Fruit fly (Drosophila melanogaster) whole organism, embryonic: ENCODE measurements around the gene RpS2.

ENCODE experiments used
- ATbp ChIP-seq: fragments of 200-800 bp; sonication (Bioruptor generic); optimal IDR thresholded peaks from 2 replicates; lab custom pipeline; 2017; ENCODE audit warnings: missing biosample characterization, mild to moderate bottlenecking, missing genetic modification characterization, missing genetic modification reagents
- Antp ChIP-seq: fragments of 200-800 bp; sonication (Bioruptor generic); optimal IDR thresholded peaks from 3 replicates; lab custom pipeline; 2016; ENCODE audit warnings: missing biosample characterization, missing genetic modification characterization
- Asciz ChIP-seq: fragments of 200-800 bp; sonication (Bioruptor generic); optimal IDR thresholded peaks from 2 replicates; lab custom pipeline; 2017; ENCODE audit warnings: missing biosample characterization, mild to moderate bottlenecking, missing genetic modification characterization, missing genetic modification reagents
- Bteb2 ChIP-seq: fragments of 200-800 bp; sonication (Bioruptor generic); optimal IDR thresholded peaks from 2 replicates; lab custom pipeline; 2016; ENCODE audit warnings: missing biosample characterization, missing genetic modification characterization
- CG10431 ChIP-seq: fragments of 200-800 bp; sonication (Bioruptor generic); optimal IDR thresholded peaks from 3 replicates; lab custom pipeline; 2018; ENCODE audit warnings: missing biosample characterization, mild to moderate bottlenecking, missing genetic modification characterization
- CG11247 ChIP-seq: fragments of 200-800 bp; sonication (Bioruptor generic); IDR thresholded peaks from 2 replicates; pipeline ENCODE4 v1.3.6; 2022; ENCODE audit warnings: missing biosample characterization, missing genetic modification characterization
- CG11456 ChIP-seq: fragments of 200-800 bp; sonication (Bioruptor generic); IDR thresholded peaks from 3 replicates; pipeline ENCODE4 v1.3.6; 2022; ENCODE audit warnings: missing biosample characterization, missing genetic modification characterization
- CG12299 ChIP-seq: fragments of 200-800 bp; sonication (Bioruptor generic); optimal IDR thresholded peaks from 2 replicates; lab custom pipeline; 2018; ENCODE audit warnings: missing biosample characterization, mild to moderate bottlenecking, missing genetic modification characterization
- CG13624 ChIP-seq: fragments of 200-800 bp; sonication (Bioruptor generic); optimal IDR thresholded peaks from 2 replicates; lab custom pipeline; 2016; ENCODE audit warnings: missing biosample characterization, missing genetic modification characterization
- CG13894 ChIP-seq: fragments of 200-800 bp; sonication (Bioruptor generic); optimal IDR thresholded peaks from 3 replicates; lab custom pipeline; 2018; ENCODE audit warnings: missing biosample characterization, mild to moderate bottlenecking, missing genetic modification characterization, moderate library complexity
- CG14441 ChIP-seq: fragments of 200-800 bp; sonication (Bioruptor generic); IDR thresholded peaks from 2 replicates; pipeline ENCODE4 v1.3.6; 2022; ENCODE audit warnings: missing biosample characterization, missing genetic modification characterization
- CG17912 ChIP-seq: fragments of 200-800 bp; sonication (Bioruptor generic); optimal IDR thresholded peaks from 2 replicates; lab custom pipeline; 2018; ENCODE audit warnings: missing biosample characterization, mild to moderate bottlenecking, missing genetic modification characterization
- CG2116 ChIP-seq: fragments of 200-800 bp; sonication (Bioruptor generic); optimal IDR thresholded peaks from 3 replicates; lab custom pipeline; 2018; ENCODE audit warnings: missing biosample characterization, mild to moderate bottlenecking, missing genetic modification characterization
- CG2202 ChIP-seq: fragments of 200-800 bp; sonication (Bioruptor generic); optimal IDR thresholded peaks from 2 replicates; lab custom pipeline; 2018; ENCODE audit warnings: missing biosample characterization, mild to moderate bottlenecking, missing genetic modification characterization
- CG32532 ChIP-seq: fragments of 200-800 bp; sonication (Bioruptor generic); IDR thresholded peaks from 2 replicates; pipeline ENCODE4 v1.3.6; 2022; ENCODE audit warnings: missing biosample characterization, missing genetic modification characterization
- CG3407 ChIP-seq: fragments of 200-800 bp; sonication (Bioruptor generic); optimal IDR thresholded peaks from 2 replicates; lab custom pipeline; 2018; ENCODE audit warnings: missing biosample characterization, mild to moderate bottlenecking, missing genetic modification characterization
- CG34224 ChIP-seq: fragments of 200-800 bp; sonication (Bioruptor generic); IDR thresholded peaks from 3 replicates; pipeline ENCODE4 v1.3.6; 2022; ENCODE audit warnings: missing biosample characterization, missing genetic modification characterization; ENCODE audit not compliant: partially characterized antibody
- CG4730 ChIP-seq: fragments of 200-800 bp; sonication (Bioruptor generic); IDR thresholded peaks from 2 replicates; pipeline ENCODE4 v1.3.6; 2022; ENCODE audit warnings: missing biosample characterization, missing genetic modification characterization
- CG7786 ChIP-seq: fragments of 200-800 bp; sonication (Bioruptor generic); optimal IDR thresholded peaks from 2 replicates; lab custom pipeline; 2016; ENCODE audit warnings: missing biosample characterization, missing genetic modification characterization
- CG7839 ChIP-seq: fragments of 200-800 bp; sonication (Bioruptor generic); optimal IDR thresholded peaks from 3 replicates; lab custom pipeline; 2018; ENCODE audit warnings: missing biosample characterization, mild to moderate bottlenecking, missing genetic modification characterization, moderate library complexity
- CHES-1-like ChIP-seq: fragments of 200-800 bp; sonication (Bioruptor generic); optimal IDR thresholded peaks from 2 replicates; lab custom pipeline; 2016; ENCODE audit warnings: missing biosample characterization, missing genetic modification characterization
- CoRest ChIP-seq: fragments of 200-800 bp; sonication (Bioruptor generic); optimal IDR thresholded peaks from 3 replicates; lab custom pipeline; 2018; ENCODE audit warnings: missing biosample characterization, mild to moderate bottlenecking, missing genetic modification characterization, moderate library complexity
- Dll ChIP-seq: fragments of 200-800 bp; sonication (Bioruptor generic); IDR thresholded peaks from 4 replicates; pipeline ENCODE4 v1.3.6; 2022; ENCODE audit warnings: missing biosample characterization, missing genetic modification characterization; ENCODE audit not compliant: partially characterized antibody
- Drgx ChIP-seq: fragments of 200-800 bp; sonication (Bioruptor generic); IDR thresholded peaks from 2 replicates; pipeline ENCODE4 v1.3.6; 2022; ENCODE audit warnings: missing biosample characterization, missing genetic modification characterization
- Ets65A ChIP-seq: fragments of 200-800 bp; sonication (Bioruptor generic); peaks from one replicate; lab custom pipeline; 2016; ENCODE audit warnings: missing biosample characterization, missing genetic modification characterization
- Gsc ChIP-seq: fragments of 200-800 bp; sonication (Bioruptor generic); IDR thresholded peaks from 2 replicates; pipeline ENCODE4 v1.3.6; 2022; ENCODE audit warnings: missing biosample characterization, missing genetic modification characterization
- HLH3B ChIP-seq: fragments of 200-800 bp; sonication (Bioruptor generic); IDR thresholded peaks from 2 replicates; pipeline ENCODE4 v1.3.6; 2022; ENCODE audit warnings: missing biosample characterization, missing genetic modification characterization
- Mes4 ChIP-seq: fragments of 200-800 bp; sonication (Bioruptor generic); optimal IDR thresholded peaks from 2 replicates; lab custom pipeline; 2016; ENCODE audit warnings: missing biosample characterization, missing genetic modification characterization
- Optix ChIP-seq: fragments of 200-800 bp; sonication (Bioruptor generic); IDR thresholded peaks from 3 replicates; pipeline ENCODE4 v1.3.6; 2022; ENCODE audit warnings: missing biosample characterization, missing genetic modification characterization
- Ptx1 ChIP-seq: fragments of 200-800 bp; sonication (Bioruptor generic); IDR thresholded peaks from 2 replicates; pipeline ENCODE4 v1.3.6; 2022; ENCODE audit warnings: missing biosample characterization, missing genetic modification characterization
- Rfx ChIP-seq: fragments of 200-800 bp; sonication (Bioruptor generic); IDR thresholded peaks from 2 replicates; pipeline ENCODE4 v1.3.6; 2022; ENCODE audit warnings: missing biosample characterization, missing genetic modification characterization
- Scr ChIP-seq: fragments of 200-800 bp; sonication (Bioruptor generic); IDR thresholded peaks from 2 replicates; pipeline ENCODE4 v1.3.6; 2022; ENCODE audit warnings: missing biosample characterization, missing genetic modification characterization; ENCODE audit not compliant: partially characterized antibody
- Sin3A ChIP-seq: fragments of >200 bp; optimal IDR thresholded peaks from 2 replicates; lab custom pipeline; 2018
- Usf ChIP-seq: fragments of 200-800 bp; sonication (Bioruptor generic); optimal IDR thresholded peaks from 2 replicates; lab custom pipeline; 2017; ENCODE audit warnings: missing genotype, missing biosample characterization, missing genetic modification characterization
- al ChIP-seq: fragments of 200-800 bp; sonication (Bioruptor generic); IDR thresholded peaks from 2 replicates; pipeline ENCODE4 v1.3.6; 2022; ENCODE audit warnings: missing biosample characterization, missing genetic modification characterization
- ap ChIP-seq: fragments of 200-800 bp; sonication (Bioruptor generic); IDR thresholded peaks from 2 replicates; pipeline ENCODE4 v1.3.6; 2022; ENCODE audit warnings: missing biosample characterization, missing genetic modification characterization
- bigmax ChIP-seq: fragments of 200-800 bp; sonication (Bioruptor generic); optimal IDR thresholded peaks from 2 replicates; lab custom pipeline; 2018; ENCODE audit warnings: missing biosample characterization, mild to moderate bottlenecking, missing genetic modification characterization
- cato ChIP-seq: fragments of 200-800 bp; sonication (Bioruptor generic); optimal IDR thresholded peaks from 2 replicates; lab custom pipeline; 2016; ENCODE audit warnings: missing biosample characterization, missing genetic modification characterization, borderline replicate concordance
- croc ChIP-seq: fragments of 200-800 bp; sonication (Bioruptor generic); conservative IDR thresholded peaks from 3 replicates; pipeline ENCODE4 v1.3.6; 2022; ENCODE audit warnings: missing biosample characterization, missing genetic modification characterization
- crp ChIP-seq, 2 experiments: fragments of 200-800 bp; sonication (Bioruptor generic); optimal IDR thresholded peaks; 2 replicates in 1 of 2; 3 replicates in 1 of 2; lab custom pipeline; 2017; ENCODE audit warnings: missing biosample characterization in 2 of 2, missing genetic modification characterization in 2 of 2, mild to moderate bottlenecking in 1 of 2, moderate library complexity in 1 of 2
- cwo ChIP-seq: fragments of 200-800 bp; sonication (Bioruptor generic); optimal IDR thresholded peaks from 3 replicates; lab custom pipeline; 2017; ENCODE audit warnings: missing biosample characterization, missing genetic modification characterization, mild to moderate bottlenecking, moderate library complexity, missing genetic modification reagents
- gro ChIP-seq: fragments of 200-800 bp; sonication (Bioruptor generic); optimal IDR thresholded peaks from 2 replicates; lab custom pipeline; 2016; ENCODE audit warnings: missing biosample characterization, missing genetic modification characterization
- jumu ChIP-seq: fragments of 200-800 bp; sonication (Bioruptor generic); optimal IDR thresholded peaks from 3 replicates; lab custom pipeline; 2016; ENCODE audit warnings: missing biosample characterization, missing genetic modification characterization
- org-1 ChIP-seq: fragments of 200-800 bp; sonication (Bioruptor generic); optimal IDR thresholded peaks from 2 replicates; lab custom pipeline; 2017; ENCODE audit warnings: missing biosample characterization, missing genetic modification characterization
- pfk ChIP-seq: fragments of 200-800 bp; sonication (Bioruptor generic); optimal IDR thresholded peaks from 2 replicates; lab custom pipeline; 2018; ENCODE audit warnings: missing biosample characterization, mild to moderate bottlenecking, missing genetic modification characterization, moderate library complexity
- row ChIP-seq: fragments of 200-800 bp; sonication (Bioruptor generic); IDR thresholded peaks from 3 replicates; pipeline ENCODE4 v1.3.6; 2022; ENCODE audit warnings: missing biosample characterization, missing genetic modification characterization
- tin ChIP-seq: fragments of 200-800 bp; sonication (Bioruptor generic); optimal IDR thresholded peaks from 3 replicates; lab custom pipeline; 2016; ENCODE audit warnings: missing biosample characterization, missing genetic modification characterization
- trh ChIP-seq: fragments of 200-800 bp; sonication (Bioruptor generic); optimal IDR thresholded peaks from 2 replicates; lab custom pipeline; 2016; ENCODE audit warnings: missing biosample characterization, missing genetic modification characterization
- ttk ChIP-seq: fragments of 200-800 bp; sonication (Bioruptor generic); IDR thresholded peaks from 2 replicates; pipeline ENCODE4 v2.1.2; 2022; ENCODE audit warnings: missing biosample characterization, missing genetic modification characterization
- zen ChIP-seq: fragments of 200-800 bp; sonication (Bioruptor generic); optimal IDR thresholded peaks from 3 replicates; lab custom pipeline; 2018; ENCODE audit warnings: missing biosample characterization, mild to moderate bottlenecking, missing genetic modification characterization, moderate library complexity

RpS2 gene

dm6 chr2L:9906641-9907040, 9.3 kb upstream of the RpS2 start (continued):
- TF ChIP-seq CG7839 (tag; lab: Kevin White, UChicago): no peak
- TF ChIP-seq CG11247 (GFP tag; lab: Robert Waterston, UW): peak; percentile 25; the same call in 1 of the 2 replicates
- TF ChIP-seq Optix (GFP tag; lab: Robert Waterston, UW): no peak
- TF ChIP-seq CG17912: no peak
- TF ChIP-seq gro (GFP tag; lab: Kevin White, UChicago): no peak
- no peak for TF ChIP-seq al (GFP tag; lab: Robert Waterston, UW)
- no peak for TF ChIP-seq cwo
- no peak for TF ChIP-seq zen (tag; lab: Kevin White, UChicago)
- TF ChIP-seq CG2202 (tag; lab: Kevin White, UChicago): no peak
- TF ChIP-seq CG10431 (GFP tag; lab: Kevin White, UChicago): no peak
- no peak for TF ChIP-seq CG12299 (tag; lab: Kevin White, UChicago)
- no peak for TF ChIP-seq org-1 (GFP tag; lab: Kevin White, UChicago)
- peak; percentile 33; the same call in 1 of the 2 replicates for TF ChIP-seq Rfx
- 0 out of 2 replicates have a peak, but pooled peaks have one; percentile 22 for TF ChIP-seq Ptx1 (GFP tag; lab: Robert Waterston, UW)
- TF ChIP-seq jumu: no peak
- no peak for TF ChIP-seq Scr
- no peak for TF ChIP-seq Antp (GFP tag; lab: Kevin White, UChicago)
- peak; percentile 14; the same call in 1 of the 3 replicates for TF ChIP-seq row (GFP tag; lab: Robert Waterston, UW)
- no peak for TF ChIP-seq pfk (GFP tag; lab: Kevin White, UChicago)
- no peak for TF ChIP-seq Usf (GFP tag; lab: Kevin White, UChicago)
- TF ChIP-seq Gsc (GFP tag; lab: Robert Waterston, UW): no peak
- no peak for TF ChIP-seq CG4730
- no peak for TF ChIP-seq CG2116 (GFP tag; lab: Kevin White, UChicago)
- TF ChIP-seq CG13624 (GFP tag; lab: Kevin White, UChicago): no peak
- no peak for TF ChIP-seq CoRest (tag; lab: Kevin White, UChicago)
- peak; percentile 18 for TF ChIP-seq Ets65A (GFP tag; lab: Kevin White, UChicago)
- no peak for TF ChIP-seq ap
- TF ChIP-seq CG3407 (GFP tag; lab: Kevin White, UChicago): no peak
- TF ChIP-seq bigmax: no peak
- no peak for TF ChIP-seq CG7786
- peak; percentile 73 for TF ChIP-seq Drgx (GFP tag; lab: Robert Waterston, UW)
- TF ChIP-seq croc (GFP tag; lab: Robert Waterston, UW): no peak
- TF ChIP-seq cato (GFP tag; lab: Kevin White, UChicago): no peak
- no peak for TF ChIP-seq tin (GFP tag; lab: Kevin White, UChicago)
- TF ChIP-seq ATbp (GFP tag; lab: Kevin White, UChicago): no peak
- TF ChIP-seq CG14441 (GFP tag; lab: Robert Waterston, UW): 0 out of 2 replicates have a peak, but pooled peaks have one; percentile 29
- TF ChIP-seq CG11456 (GFP tag; lab: Robert Waterston, UW): peak; percentile 55; the same call in 1 of the 3 replicates
- no peak for TF ChIP-seq Mes4 (GFP tag; lab: Kevin White, UChicago)
- TF ChIP-seq CG34224 (GFP tag; lab: Robert Waterston, UW): no peak
- no peak for TF ChIP-seq crp (GFP tag; optimal IDR thresholded peaks at IDR 0.05; lab: Kevin White, UChicago)
- TF ChIP-seq trh (GFP tag; lab: Kevin White, UChicago): no peak
- no peak for TF ChIP-seq ttk (GFP tag; lab: Robert Waterston, UW)
- no peak for TF ChIP-seq Sin3A
- TF ChIP-seq Bteb2 (GFP tag; lab: Kevin White, UChicago): no peak
- TF ChIP-seq CG32532: peak; percentile 48; the same call in 1 of the 2 replicates
- TF ChIP-seq Asciz: no peak
- TF ChIP-seq CHES-1-like (GFP tag; lab: Kevin White, UChicago): no peak
- TF ChIP-seq HLH3B (GFP tag; lab: Robert Waterston, UW): no peak
- no peak for TF ChIP-seq Dll (GFP tag; lab: Robert Waterston, UW)
- no peak for TF ChIP-seq CG13894 (tag; lab: Kevin White, UChicago)
